Fruit fly (Drosophila melanogaster): ENCODE data around the gene CG9109.
A peak's percentile ranks its signal among the peaks of the same experiment; 100 is the strongest.

CG9109 gene

DNA sequence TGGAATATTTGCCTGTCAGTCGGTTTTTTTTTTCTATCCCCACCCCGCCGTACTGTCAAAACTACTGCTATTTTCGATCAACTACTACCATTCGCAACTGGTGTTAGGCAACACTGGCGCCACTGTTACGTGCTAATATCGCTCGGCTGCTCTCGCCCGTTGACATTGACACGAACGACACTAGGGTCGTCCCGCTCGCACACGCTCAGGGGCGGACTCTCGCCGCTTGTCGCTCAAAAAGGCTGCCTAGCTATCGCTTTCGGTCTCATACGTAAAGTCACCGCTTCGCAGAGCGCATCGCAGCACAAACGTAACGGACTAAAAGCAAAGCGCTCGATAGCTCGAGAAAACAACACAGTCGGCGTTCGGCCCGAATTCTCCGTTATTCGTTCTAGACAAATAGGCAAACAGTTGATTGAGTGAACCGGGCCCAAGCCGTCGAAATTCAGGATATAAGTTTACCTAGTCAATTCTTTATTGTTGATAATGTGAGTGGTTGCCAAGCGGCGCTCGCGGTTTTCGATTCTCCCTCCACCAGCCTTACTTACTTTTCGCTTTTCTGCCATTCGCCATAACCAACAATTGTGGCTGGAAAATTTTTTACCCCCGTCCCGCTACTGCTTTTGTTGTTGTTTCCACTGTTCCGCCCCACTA is 51.8 kb downstream of the CG9109 start (continued):
- TF ChIP-seq sqz (GFP tag; optimal IDR thresholded peaks at IDR 0.05), result peak; percentile 8
- no peak for TF ChIP-seq CG12299 (tag; optimal IDR thresholded peaks at IDR 0.05)
- TF ChIP-seq CG18764 (GFP tag; optimal IDR thresholded peaks at IDR 0.05), result no peak
- no peak for TF ChIP-seq fd3F (GFP tag; optimal IDR thresholded peaks at IDR 0.05)
- no peak for TF ChIP-seq CG8765 (GFP tag; IDR thresholded peaks at IDR 0.05)
- no peak for TF ChIP-seq CG32767 (GFP tag; IDR thresholded peaks at IDR 0.05)
- no peak for TF ChIP-seq hbn (GFP tag; IDR thresholded peaks at IDR 0.05; ENCODE audit: partially characterized antibody)
- no peak for TF ChIP-seq Mrtf (GFP tag; IDR thresholded peaks at IDR 0.05)
- no peak for TF ChIP-seq Dbx (GFP tag; IDR thresholded peaks at IDR 0.05)
- TF ChIP-seq eve (GFP tag; optimal IDR thresholded peaks at IDR 0.05), result no peak
- no peak for TF ChIP-seq yki (optimal IDR thresholded peaks at IDR 0.05)
- TF ChIP-seq CG4328 (GFP tag; optimal IDR thresholded peaks at IDR 0.05), result peak; percentile 60
- TF ChIP-seq Doc2 (GFP tag; IDR thresholded peaks at IDR 0.05), result no peak
- TF ChIP-seq CG32532 (GFP tag; IDR thresholded peaks at IDR 0.05), result no peak
- peak; percentile 11 for TF ChIP-seq Antp (GFP tag; optimal IDR thresholded peaks at IDR 0.05)
- no peak for TF ChIP-seq ind (GFP tag; optimal IDR thresholded peaks at IDR 0.05)
- no peak for TF ChIP-seq abd-A (tag; optimal IDR thresholded peaks at IDR 0.05)
- TF ChIP-seq CG12769 (tag; optimal IDR thresholded peaks at IDR 0.05), result peak; percentile 61
- peak; percentile 38 for TF ChIP-seq lbe (GFP tag; optimal IDR thresholded peaks at IDR 0.05)
- TF ChIP-seq kah (GFP tag; optimal IDR thresholded peaks at IDR 0.05), result no peak
- TF ChIP-seq kni (GFP tag; optimal IDR thresholded peaks at IDR 0.05), result peak; percentile 26
- TF ChIP-seq chn (GFP tag; optimal IDR thresholded peaks at IDR 0.05), result peak; percentile 38
- no peak for TF ChIP-seq gfzf (GFP tag; optimal IDR thresholded peaks at IDR 0.05)
- TF ChIP-seq crp (GFP tag; optimal IDR thresholded peaks at IDR 0.05), result no peak
- peak; percentile 56 for TF ChIP-seq onecut (GFP tag; IDR thresholded peaks at IDR 0.05)
- no peak for TF ChIP-seq Sox102F (GFP tag; optimal IDR thresholded peaks at IDR 0.05)
- no peak for TF ChIP-seq CG16779 (GFP tag; IDR thresholded peaks at IDR 0.05)
- no peak for TF ChIP-seq Nf-YA (GFP tag; IDR thresholded peaks at IDR 0.05)
- peak in 1 of 2 experiments; percentile 41 for TF ChIP-seq Eip74EF (GFP tag; optimal IDR thresholded peaks at IDR 0.05)
- no peak for TF ChIP-seq unc-4 (GFP tag; IDR thresholded peaks at IDR 0.05; ENCODE audit: partially characterized antibody)
- TF ChIP-seq HHEX (GFP tag; optimal IDR thresholded peaks at IDR 0.05), result no peak
- peak; percentile 26 for TF ChIP-seq Dad (GFP tag; optimal IDR thresholded peaks at IDR 0.05)
- TF ChIP-seq CG17568 (GFP tag; optimal IDR thresholded peaks at IDR 0.05), result no peak
- no peak for TF ChIP-seq CG7357 (GFP tag; IDR thresholded peaks at IDR 0.05)
- peak; percentile 57 for TF ChIP-seq lilli (GFP tag; optimal IDR thresholded peaks at IDR 0.05)
- TF ChIP-seq NC2β (GFP tag; optimal IDR thresholded peaks at IDR 0.05), result no peak
- peak; percentile 29 for TF ChIP-seq ac (GFP tag; optimal IDR thresholded peaks at IDR 0.05)
- no peak for TF ChIP-seq sens-2 (GFP tag; IDR thresholded peaks at IDR 0.05)
- no peak for TF ChIP-seq CG13775 (GFP tag; optimal IDR thresholded peaks at IDR 0.05)
- no peak for TF ChIP-seq aop (GFP tag; IDR thresholded peaks at IDR 0.05)
- TF ChIP-seq fd96Cb (tag; optimal IDR thresholded peaks at IDR 0.05), result no peak
- TF ChIP-seq Gsc (GFP tag; IDR thresholded peaks at IDR 0.05), result no peak
- TF ChIP-seq sim (GFP tag; IDR thresholded peaks at IDR 0.05), result no peak
- TF ChIP-seq HLH54F (GFP tag; optimal IDR thresholded peaks at IDR 0.05), result peak; percentile 10
- TF ChIP-seq vvl (GFP tag; IDR thresholded peaks at IDR 0.05), result no peak
- peak; percentile 45 for TF ChIP-seq CoRest (tag; optimal IDR thresholded peaks at IDR 0.05)
- TF ChIP-seq CG2202 (tag; optimal IDR thresholded peaks at IDR 0.05), result no peak
- no peak for TF ChIP-seq CG30431 (GFP tag; optimal IDR thresholded peaks at IDR 0.05)
- no peak for TF ChIP-seq Atf3 (GFP tag; optimal IDR thresholded peaks at IDR 0.05)
- no peak for TF ChIP-seq CG31365 (tag; optimal IDR thresholded peaks at IDR 0.05)
- peak; percentile 35 for TF ChIP-seq CTCF (GFP tag; optimal IDR thresholded peaks at IDR 0.05)
- no peak for TF ChIP-seq Lhr (GFP tag; optimal IDR thresholded peaks at IDR 0.05)
